Fruit fly (Drosophila melanogaster): ENCODE data around the gene CG13625.

The CG13625 gene

DNA sequence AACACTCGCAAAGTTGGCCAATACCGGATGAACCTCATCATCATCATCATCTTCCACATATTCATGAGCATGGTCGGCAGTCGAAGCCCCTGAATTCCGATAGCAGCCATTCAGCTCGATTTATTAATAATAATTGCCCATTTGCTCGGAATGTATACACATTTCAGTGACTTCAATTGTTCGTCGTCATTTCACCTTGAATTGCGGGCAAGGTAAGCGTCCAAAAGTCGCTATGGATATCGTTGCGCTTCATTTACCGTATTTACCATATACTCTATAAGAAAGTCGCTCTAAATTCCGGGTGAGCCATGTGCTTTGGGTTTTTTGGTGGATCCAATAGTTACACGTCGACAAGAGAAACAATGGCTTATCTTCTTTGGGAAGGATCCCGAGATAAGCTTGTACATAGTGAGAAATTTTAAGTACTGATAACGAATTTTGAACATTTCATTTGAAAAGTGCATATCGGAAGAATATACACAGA, 41.1 kb upstream of the CG13625 start (continued):
- TF ChIP-seq run (tag; optimal IDR thresholded peaks at IDR 0.05) = no peak
- TF ChIP-seq Hsf (GFP tag; optimal IDR thresholded peaks at IDR 0.05) = peak; percentile 39
- peak; percentile 10 for TF ChIP-seq D19B (GFP tag; optimal IDR thresholded peaks at IDR 0.05)
- TF ChIP-seq CG11456 (GFP tag; IDR thresholded peaks at IDR 0.05) = no peak
- TF ChIP-seq ase (GFP tag; IDR thresholded peaks at IDR 0.05) = no peak
- peak; percentile 87 for TF ChIP-seq sd (tag; optimal IDR thresholded peaks at IDR 0.05)
- no peak for TF ChIP-seq CG30020 (tag; optimal IDR thresholded peaks at IDR 0.05)
- TF ChIP-seq tup (GFP tag; optimal IDR thresholded peaks at IDR 0.05) = no peak
- TF ChIP-seq CG4730 (GFP tag; IDR thresholded peaks at IDR 0.05) = peak; percentile 29; the same call in 1 of the 2 replicates
- no peak for TF ChIP-seq ara (GFP tag; IDR thresholded peaks at IDR 0.05)
- no peak for TF ChIP-seq CG3726 (GFP tag; IDR thresholded peaks at IDR 0.05)
- no peak for TF ChIP-seq Dad (GFP tag; optimal IDR thresholded peaks at IDR 0.05)
- no peak for TF ChIP-seq CG4707 (GFP tag; optimal IDR thresholded peaks at IDR 0.05)
- TF ChIP-seq pros (GFP tag; optimal IDR thresholded peaks at IDR 0.05) = no peak
- peak; percentile 52; the same call in 1 of the 2 replicates for TF ChIP-seq seq (GFP tag; IDR thresholded peaks at IDR 0.05)
- TF ChIP-seq eve (GFP tag; optimal IDR thresholded peaks at IDR 0.05) = no peak
- no peak for TF ChIP-seq Usf (GFP tag; optimal IDR thresholded peaks at IDR 0.05)
- TF ChIP-seq CG17802 (tag; optimal IDR thresholded peaks at IDR 0.05) = no peak
- no peak for TF ChIP-seq CG13894 (tag; optimal IDR thresholded peaks at IDR 0.05)
- no peak for TF ChIP-seq Lhr (GFP tag; optimal IDR thresholded peaks at IDR 0.05)
- TF ChIP-seq CG14667 (GFP tag; IDR thresholded peaks at IDR 0.05) = no peak
- TF ChIP-seq vfl (GFP tag; optimal IDR thresholded peaks at IDR 0.05) = no peak
- no peak for TF ChIP-seq CG10147 (GFP tag; optimal IDR thresholded peaks at IDR 0.05)
- TF ChIP-seq CG31388 (GFP tag; optimal IDR thresholded peaks at IDR 0.05) = no peak
- TF ChIP-seq esg (GFP tag; conservative IDR thresholded peaks at IDR 0.05) = peak; percentile 23; the same call in 1 of the 2 replicates
- no peak for TF ChIP-seq CG17186 (GFP tag; optimal IDR thresholded peaks at IDR 0.05)
- TF ChIP-seq Aef1 (GFP tag; IDR thresholded peaks at IDR 0.05) = peak; percentile 26; the same call in 1 of the 3 replicates
- 0 out of 2 replicates have a peak, but pooled peaks have one; percentile 8 for TF ChIP-seq sob (GFP tag; IDR thresholded peaks at IDR 0.05)
- TF ChIP-seq CG5180 (GFP tag; optimal IDR thresholded peaks at IDR 0.05) = no peak
- no peak for TF ChIP-seq cwo (GFP tag; optimal IDR thresholded peaks at IDR 0.05)
- TF ChIP-seq CG6689 (GFP tag; IDR thresholded peaks at IDR 0.05) = peak; percentile 30; the same call in 1 of the 2 replicates
- no peak for TF ChIP-seq CG14050 (GFP tag; IDR thresholded peaks at IDR 0.05)
- TF ChIP-seq CG7839 (tag; optimal IDR thresholded peaks at IDR 0.05) = no peak
- 0 out of 3 replicates have a peak, but pooled peaks have one; percentile 57 for TF ChIP-seq CG11695 (GFP tag; IDR thresholded peaks at IDR 0.05)
- TF ChIP-seq kah (GFP tag; optimal IDR thresholded peaks at IDR 0.05) = no peak
- TF ChIP-seq CG2199 (GFP tag; IDR thresholded peaks at IDR 0.05) = 0 out of 3 replicates have a peak, but pooled peaks have one; percentile 48
- TF ChIP-seq vvl (GFP tag; IDR thresholded peaks at IDR 0.05) = no peak
- no peak for TF ChIP-seq CG3838 (GFP tag; optimal IDR thresholded peaks at IDR 0.05)
- TF ChIP-seq CG8478 (optimal IDR thresholded peaks at IDR 0.05) = no peak
- no peak for TF ChIP-seq BtbVII (GFP tag; optimal IDR thresholded peaks at IDR 0.05)
- no peak for TF ChIP-seq trem (tag; optimal IDR thresholded peaks at IDR 0.05)
- TF ChIP-seq CG10274 (GFP tag; optimal IDR thresholded peaks at IDR 0.05) = peak; percentile 88
- TF ChIP-seq CG4424 (GFP tag; optimal IDR thresholded peaks at IDR 0.05) = peak; percentile 37
- TF ChIP-seq z (GFP tag; IDR thresholded peaks at IDR 0.05) = no peak
- peak in 1 of 2 experiments; percentile 12 for TF ChIP-seq chif (GFP tag; optimal IDR thresholded peaks at IDR 0.05)
- no peak for TF ChIP-seq ATbp (GFP tag; optimal IDR thresholded peaks at IDR 0.05)
- no peak for TF ChIP-seq Chrac-16 (GFP tag; optimal IDR thresholded peaks at IDR 0.05)
- peak; percentile 40 for TF ChIP-seq ind (GFP tag; optimal IDR thresholded peaks at IDR 0.05)
- peak; percentile 13 for TF ChIP-seq bab2 (GFP tag; optimal IDR thresholded peaks at IDR 0.05)
- TF ChIP-seq so (GFP tag; IDR thresholded peaks at IDR 0.05) = 0 out of 3 replicates have a peak, but pooled peaks have one; percentile 17
- TF ChIP-seq usp (GFP tag; optimal IDR thresholded peaks at IDR 0.05) = no peak
- no peak for TF ChIP-seq H15 (GFP tag; IDR thresholded peaks at IDR 0.05)

Data from whole organism, embryonic.